Worm (Caenorhabditis elegans) whole organism, L3 larva: ENCODE measurements around the gene K12G11.6.

ENCODE experiments used
- R02D3.7 ChIP-seq: fragments of 150-350 bp; optimal IDR thresholded peaks from 2 replicates; lab custom pipeline; 2014; ENCODE audit warnings: missing biosample characterization, missing genetic modification characterization
- ZK546.5 ChIP-seq: sonication (generic microtip); optimal IDR thresholded peaks from 2 replicates; lab custom pipeline; 2017; ENCODE audit warnings: missing biosample characterization, missing genetic modification characterization
- aly-2 ChIP-seq: fragments of 150-350 bp; optimal IDR thresholded peaks from 2 replicates; lab custom pipeline; 2014; ENCODE audit warnings: missing biosample characterization, missing genetic modification characterization
- ama-1 ChIP-seq: fragments of 150-350 bp; optimal IDR thresholded peaks from 2 replicates; lab custom pipeline; 2018
- ceh-16 ChIP-seq: sonication (generic microtip); optimal IDR thresholded peaks from 2 replicates; lab custom pipeline; 2017; ENCODE audit warnings: missing biosample characterization, missing genetic modification characterization
- ceh-28 ChIP-seq: fragments of 150-350 bp; optimal IDR thresholded peaks from 2 replicates; lab custom pipeline; 2014; ENCODE audit warnings: missing biosample characterization, missing genetic modification reagents, missing genetic modification characterization
- ceh-82 ChIP-seq: fragments of 150-350 bp; optimal IDR thresholded peaks from 2 replicates; lab custom pipeline; 2014; ENCODE audit warnings: missing biosample characterization, missing genetic modification characterization
- daf-12 ChIP-seq: fragments of 150-350 bp; optimal IDR thresholded peaks from 2 replicates; lab custom pipeline; 2014; ENCODE audit warnings: missing biosample characterization, missing genetic modification reagents, missing genetic modification characterization
- egl-27 ChIP-seq: sonication (generic microtip); optimal IDR thresholded peaks from 4 replicates; lab custom pipeline; 2017; ENCODE audit warnings: missing biosample characterization, missing genetic modification reagents, missing genetic modification characterization
- egl-5 ChIP-seq: fragments of 150-350 bp; optimal IDR thresholded peaks from 2 replicates; lab custom pipeline; 2017; ENCODE audit warnings: missing biosample characterization, missing genetic modification reagents, missing genetic modification characterization, inconsistent platforms
- elt-2 ChIP-seq: sonication (generic microtip); optimal IDR thresholded peaks from 2 replicates; lab custom pipeline; 2016; ENCODE audit warnings: missing genetic modification reagents, mild to moderate bottlenecking, missing genetic modification characterization, missing compliant biosample characterization
- elt-3 ChIP-seq, 3 experiments: fragments of 150-350 bp in 1 of 3; sonication (generic microtip) in 2 of 3; optimal IDR thresholded peaks; 2 replicates in 2 of 3; 4 replicates in 1 of 3; lab custom pipeline; 2014 to 2017; ENCODE audit warnings: missing biosample characterization in 3 of 3, missing genetic modification characterization in 3 of 3
- eor-1 ChIP-seq, 2 experiments: fragments of 150-350 bp; optimal IDR thresholded peaks; 2 replicates each; lab custom pipeline; 2014 to 2018; ENCODE audit warnings: missing biosample characterization in 2 of 2, missing genetic modification characterization in 2 of 2
- fkh-10 ChIP-seq: sonication (generic microtip); optimal IDR thresholded peaks from 2 replicates; lab custom pipeline; 2017; ENCODE audit warnings: missing biosample characterization, missing genetic modification reagents, missing genetic modification characterization
- fkh-2 ChIP-seq: fragments of 150-350 bp; optimal IDR thresholded peaks from 2 replicates; lab custom pipeline; 2014; ENCODE audit warnings: missing biosample characterization, missing genetic modification reagents, missing genetic modification characterization
- fos-1 ChIP-seq: fragments of 150-350 bp; optimal IDR thresholded peaks from 2 replicates; lab custom pipeline; 2014; ENCODE audit warnings: missing biosample characterization, missing genetic modification characterization
- hmg-11 ChIP-seq: sonication (generic microtip); optimal IDR thresholded peaks from 2 replicates; lab custom pipeline; 2016; ENCODE audit warnings: missing genetic modification characterization, missing compliant biosample characterization
- jun-1 ChIP-seq: fragments of 150-350 bp; optimal IDR thresholded peaks from 2 replicates; lab custom pipeline; 2014; ENCODE audit warnings: missing biosample characterization, missing genetic modification reagents, missing genetic modification characterization
- lin-15B ChIP-seq: fragments of 150-350 bp; optimal IDR thresholded peaks from 2 replicates; lab custom pipeline; 2014; ENCODE audit warnings: missing biosample characterization, missing genetic modification characterization
- lin-39 ChIP-seq: fragments of 150-350 bp; optimal IDR thresholded peaks from 2 replicates; lab custom pipeline; 2018; ENCODE audit warnings: missing biosample characterization, missing genetic modification reagents, missing genetic modification characterization
- mdl-1 ChIP-seq: fragments of 150-350 bp; optimal IDR thresholded peaks from 2 replicates; lab custom pipeline; 2014; ENCODE audit warnings: missing biosample characterization, missing genetic modification characterization
- mml-1 ChIP-seq: fragments of 150-350 bp; sonication (generic microtip); optimal IDR thresholded peaks from 3 replicates; lab custom pipeline; 2014; ENCODE audit warnings: missing biosample characterization, missing genetic modification characterization
- nfya-1 ChIP-seq: sonication (generic microtip); optimal IDR thresholded peaks from 2 replicates; lab custom pipeline; 2017; ENCODE audit warnings: missing genetic modification characterization, mild to moderate bottlenecking, missing compliant biosample characterization, antibody characterized with exemption, moderate library complexity; ENCODE audit not compliant: insufficient read depth
- nhr-12 ChIP-seq: fragments of 150-350 bp; optimal IDR thresholded peaks from 2 replicates; lab custom pipeline; 2014; ENCODE audit warnings: missing biosample characterization, missing genetic modification characterization
- nhr-25 ChIP-seq: sonication (generic microtip); optimal IDR thresholded peaks from 2 replicates; lab custom pipeline; 2017; ENCODE audit warnings: missing biosample characterization, missing genetic modification characterization
- nhr-28 ChIP-seq: fragments of 150-350 bp; optimal IDR thresholded peaks from 2 replicates; lab custom pipeline; 2014; ENCODE audit warnings: missing biosample characterization, missing genetic modification characterization
- nhr-67 ChIP-seq: fragments of 150-350 bp; optimal IDR thresholded peaks from 2 replicates; lab custom pipeline; 2014; ENCODE audit warnings: missing biosample characterization, missing genetic modification characterization
- nhr-76 ChIP-seq: fragments of 150-350 bp; sonication (generic microtip); optimal IDR thresholded peaks from 5 replicates; lab custom pipeline; 2014; ENCODE audit warnings: missing biosample characterization, missing genetic modification characterization
- pha-4 ChIP-seq: fragments of 150-350 bp; optimal IDR thresholded peaks from 2 replicates; lab custom pipeline; 2014; ENCODE audit warnings: missing biosample characterization, missing genetic modification reagents, missing genetic modification characterization
- pqm-1 ChIP-seq: fragments of 150-350 bp; optimal IDR thresholded peaks from 2 replicates; lab custom pipeline; 2017; ENCODE audit warnings: missing biosample characterization, missing genetic modification characterization, inconsistent platforms
- sea-2 ChIP-seq: fragments of 150-350 bp; sonication (generic microtip); optimal IDR thresholded peaks from 4 replicates; lab custom pipeline; 2014; ENCODE audit warnings: missing biosample characterization, missing genetic modification reagents, missing genetic modification characterization
- snpc-4 ChIP-seq: fragments of 150-350 bp; optimal IDR thresholded peaks from 2 replicates; lab custom pipeline; 2014; ENCODE audit warnings: missing biosample characterization, missing genetic modification characterization
- unc-62 ChIP-seq: fragments of 150-350 bp; sonication (generic microtip); optimal IDR thresholded peaks from 4 replicates; lab custom pipeline; 2014; ENCODE audit warnings: missing biosample characterization, missing genetic modification reagents, missing genetic modification characterization
- ztf-11 ChIP-seq: fragments of 150-350 bp; optimal IDR thresholded peaks from 2 replicates; lab custom pipeline; 2014; ENCODE audit warnings: missing biosample characterization, missing genetic modification characterization
- ztf-4 ChIP-seq: fragments of 150-350 bp; optimal IDR thresholded peaks from 2 replicates; lab custom pipeline; 2014; ENCODE audit warnings: missing biosample characterization, missing genetic modification characterization

The K12G11.6 gene

DNA sequence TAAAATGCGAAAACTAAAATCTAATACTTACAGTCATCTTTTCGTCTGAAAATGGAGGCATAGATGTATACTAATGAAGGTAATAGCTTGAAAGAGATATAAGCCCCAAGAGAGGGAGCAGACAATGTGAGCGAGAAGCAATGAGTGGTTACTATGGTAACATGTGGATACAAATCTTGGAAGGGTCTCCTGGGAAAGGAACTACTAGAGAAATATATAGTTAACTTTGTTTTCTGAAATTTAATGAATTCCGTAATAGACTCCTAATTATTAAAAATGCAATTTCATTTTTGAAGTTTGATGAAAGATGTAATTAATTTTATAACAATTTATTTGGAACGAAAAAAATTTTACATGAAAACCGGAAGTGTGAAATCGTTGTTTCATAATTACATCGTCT lies 33.2 kb downstream of the K12G11.6 start, which contains the start of gene osm-6:
TSS of gene osm-6 (minus strand) at position 101 of the 400 bp plus-strand sequence.
- TF ChIP-seq ztf-11 (tag; lab: Kevin White, UChicago): no peak
- no peak for TF ChIP-seq R02D3.7
- TF ChIP-seq ztf-4: no peak
- TF ChIP-seq egl-27 (tag; lab: Kevin White, UChicago): no peak
- TF ChIP-seq ceh-28: no peak
- no peak for TF ChIP-seq jun-1 (tag; lab: Kevin White, UChicago)
- TF ChIP-seq mdl-1 (tag; lab: Kevin White, UChicago): no peak
- no peak for TF ChIP-seq eor-1 (tag; optimal IDR thresholded peaks at IDR 0.05; lab: Kevin White, UChicago)
- no peak for TF ChIP-seq lin-39 (tag; lab: Kevin White, UChicago)
- no peak for TF ChIP-seq ceh-82 (tag; lab: Kevin White, UChicago)
- TF ChIP-seq pha-4 (tag; lab: Kevin White, UChicago): no peak
- TF ChIP-seq pqm-1 (tag; lab: Kevin White, UChicago): no peak
- no peak for TF ChIP-seq mml-1 (tag; lab: Kevin White, UChicago)
- TF ChIP-seq fkh-2 (tag; lab: Kevin White, UChicago): no peak
- TF ChIP-seq unc-62 (GFP tag; lab: Kevin White, UChicago): no peak

DNA sequence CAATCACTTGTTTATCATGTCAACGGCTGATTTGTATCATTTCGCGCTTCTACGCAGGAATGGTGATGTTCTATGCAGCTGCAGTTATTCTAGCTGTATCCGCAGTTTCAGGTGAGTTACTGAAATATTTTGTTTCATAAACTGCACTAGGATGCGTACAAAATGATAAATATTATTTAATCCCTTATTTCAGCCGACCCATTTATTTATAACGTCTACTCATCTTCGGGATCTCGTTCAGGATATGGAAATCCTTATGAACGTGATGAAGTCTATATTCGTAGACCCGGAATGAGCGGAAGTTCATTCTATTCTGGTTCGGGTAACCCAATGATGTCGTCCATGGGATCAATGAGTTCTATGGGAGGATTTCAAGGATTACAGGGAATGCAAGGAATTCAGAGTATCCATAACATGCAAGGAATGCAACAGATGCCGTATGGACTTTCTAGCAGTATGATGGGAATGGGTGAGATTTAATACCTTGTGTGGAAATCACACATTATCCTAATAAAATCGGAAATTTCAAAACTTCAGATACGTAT lies 35.0 kb downstream of the K12G11.6 start, which contains the start of gene F58H1.2:
TSS of gene F58H1.2 (plus strand) at position 51 of the 545 bp plus-strand sequence.
- TF ChIP-seq aly-2 (tag; lab: Kevin White, UChicago) (no peak), nhr-28 (no peak), daf-12 (tag; lab: Kevin White, UChicago) (no peak), nhr-76 (tag; lab: Kevin White, UChicago) (no peak), ceh-16 (tag; lab: Kevin White, UChicago) (no peak), sea-2 (GFP tag; lab: Kevin White, UChicago) (no peak), eor-1 (tag; optimal IDR thresholded peaks at IDR 0.05; lab: Kevin White, UChicago) (no peak), ceh-28 (no peak), fkh-10 (GFP tag; lab: Kevin White, UChicago) (no peak), nhr-67 (tag; lab: Kevin White, UChicago) (no peak), snpc-4 (tag; lab: Kevin White, UChicago) (no peak), fkh-2 (tag; lab: Kevin White, UChicago) (no peak), jun-1 (tag; lab: Kevin White, UChicago) (no peak), egl-27 (tag; lab: Kevin White, UChicago) (no peak), nhr-12 (tag; lab: Kevin White, UChicago) (no peak), ama-1 (lab: Kevin White, UChicago) (no peak)

DNA sequence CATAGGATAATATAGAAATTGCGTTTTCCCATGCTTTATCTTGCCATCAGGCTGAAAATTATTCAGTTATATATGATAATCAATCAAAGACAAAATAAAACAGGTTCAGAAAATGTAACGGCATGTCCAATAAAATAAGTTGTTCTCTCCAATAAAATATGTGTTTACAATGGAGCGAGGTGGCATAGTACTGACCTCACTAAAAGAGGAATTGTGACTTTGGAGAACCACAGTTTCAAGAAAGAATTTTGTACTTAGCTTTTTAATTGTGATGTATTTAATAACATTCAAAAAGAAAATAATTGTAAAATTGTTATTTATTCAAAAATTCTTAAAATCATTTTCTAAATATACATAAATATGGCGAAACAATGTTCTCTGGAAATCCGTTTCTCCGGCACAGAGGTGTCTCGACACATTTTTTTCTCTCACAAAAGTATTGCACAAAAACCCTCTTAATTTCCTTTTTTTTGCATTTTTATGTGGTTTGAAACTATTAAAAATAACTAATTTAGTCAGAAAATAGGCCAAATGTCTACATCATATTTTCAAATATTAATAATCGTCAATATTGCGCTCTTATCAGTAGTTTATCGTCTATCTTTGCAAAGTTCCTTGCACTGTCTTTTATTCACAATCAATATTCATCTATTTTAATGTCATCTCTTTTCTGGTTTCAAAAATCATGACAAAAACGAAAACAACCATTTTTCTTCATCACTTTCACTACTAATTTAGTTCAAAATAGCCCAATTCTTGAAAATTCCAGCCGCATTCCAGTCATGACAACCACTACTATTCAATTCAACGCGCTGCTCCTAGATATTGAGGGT lies 39.3 kb downstream of the K12G11.6 start, which contains the start of the genes aman-2 and F58H1.3:
TSS of gene aman-2 (minus strand) at position 51 of the 833 bp plus-strand sequence.
TSS of gene F58H1.3 (plus strand) at position 783 of the 833 bp plus-strand sequence.
- TF ChIP-seq pha-4 (tag; lab: Kevin White, UChicago) (peak; percentile 71), elt-3 (tag; optimal IDR thresholded peaks at IDR 0.05; lab: Kevin White, UChicago) (no peak), elt-2 (tag; lab: Kevin White, UChicago) (peak; percentile 21), fkh-2 (tag; lab: Kevin White, UChicago) (no peak), fos-1 (no peak), fkh-10 (GFP tag; lab: Kevin White, UChicago) (no peak), snpc-4 (tag; lab: Kevin White, UChicago) (no peak), egl-5 (no peak), nfya-1 (tag; lab: Kevin White, UChicago) (peak; percentile 57), lin-15B (peak; percentile 55), hmg-11 (tag; lab: Kevin White, UChicago) (peak; percentile 36), ama-1 (lab: Kevin White, UChicago) (no peak)

DNA sequence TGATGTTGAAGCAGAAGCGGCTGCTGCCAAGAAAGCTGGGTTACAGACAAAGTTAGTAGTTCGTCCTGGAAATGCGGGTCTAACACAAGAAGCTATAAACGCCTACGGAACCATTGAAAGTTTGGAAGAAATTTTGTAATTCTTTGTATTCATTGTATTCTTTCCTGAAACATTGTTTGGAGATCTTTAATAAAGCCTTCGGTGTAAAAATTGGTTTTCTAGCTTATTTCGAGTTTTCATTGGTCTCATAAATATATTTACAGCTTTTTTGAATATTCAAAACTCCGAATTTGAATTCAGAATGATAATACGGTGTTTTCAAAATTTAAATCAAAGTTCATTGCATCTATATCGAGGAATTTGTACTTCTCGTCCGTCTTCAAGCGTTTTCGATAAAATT lies 40.7 kb downstream of the K12G11.6 start, which contains the start of gene F58H1.8:
TSS of gene F58H1.8 (plus strand) at position 301 of the 400 bp plus-strand sequence.
- TF ChIP-seq ZK546.5 (tag; lab: Kevin White, UChicago): no peak
- no peak for TF ChIP-seq nhr-25
- no peak for TF ChIP-seq sea-2 (GFP tag; lab: Kevin White, UChicago)
- TF ChIP-seq hmg-11 (tag; lab: Kevin White, UChicago): no peak
